Worm (Caenorhabditis elegans) whole organism, mixed stage, embryonic: ENCODE measurements around the gene Y75B8A.10.

Source experiments
- elt-3 ChIP-seq: fragments of 150-350 bp; optimal IDR thresholded peaks from 2 replicates; lab custom pipeline; 2014; ENCODE audit warnings: missing biosample characterization, missing genetic modification characterization
- mep-1 ChIP-seq: fragments of 150-350 bp; optimal IDR thresholded peaks from 2 replicates; lab custom pipeline; 2017; ENCODE audit warnings: missing biosample characterization, missing genetic modification reagents, missing genetic modification characterization, inconsistent platforms
- nhr-76 ChIP-seq: sonication (generic microtip); optimal IDR thresholded peaks from 2 replicates; lab custom pipeline; 2017; ENCODE audit warnings: missing biosample characterization, missing genetic modification characterization
- pha-4 ChIP-seq: fragments of 150-350 bp; optimal IDR thresholded peaks from 2 replicates; lab custom pipeline; 2018; ENCODE audit warnings: missing biosample characterization, missing genetic modification reagents, missing genetic modification characterization
- snpc-4 ChIP-seq: fragments of 150-350 bp; optimal IDR thresholded peaks from 2 replicates; lab custom pipeline; 2014; ENCODE audit warnings: missing biosample characterization, missing genetic modification characterization
- unc-39 ChIP-seq: fragments of 150-350 bp; optimal IDR thresholded peaks from 2 replicates; lab custom pipeline; 2014; ENCODE audit warnings: missing biosample characterization, missing genetic modification characterization
- unc-62 ChIP-seq: fragments of 150-350 bp; optimal IDR thresholded peaks from 2 replicates; lab custom pipeline; 2014; ENCODE audit warnings: missing biosample characterization, missing genetic modification reagents, missing genetic modification characterization

ce11 chrIII:12194190-12194589 lies 11.4 kb upstream of the Y75B8A.10 start, which contains the start of gene Y75B8A.44:
- TF ChIP-seq nhr-76 (no peak), unc-39 (tag; lab: Kevin White, UChicago) (no peak), snpc-4 (tag; lab: Kevin White, UChicago) (no peak), elt-3 (tag; lab: Kevin White, UChicago) (no peak), pha-4 (tag; lab: Kevin White, UChicago) (no peak), mep-1 (tag; lab: Kevin White, UChicago) (no peak), unc-62 (GFP tag; lab: Kevin White, UChicago) (no peak)
